Fruit fly (Drosophila melanogaster) Kc167 (cell line): ENCODE data around the gene CG8176.

Experiments used
- Myc ChIP-seq: fragments of >200 bp; optimal IDR thresholded peaks from 2 replicates; lab custom pipeline; 2017; ENCODE audit warnings: missing external identifiers
- Sin3A ChIP-seq: fragments of >200 bp; optimal IDR thresholded peaks from 2 replicates; lab custom pipeline; 2018; ENCODE audit warnings: missing external identifiers
- h ChIP-seq: fragments of >200 bp; optimal IDR thresholded peaks from 3 replicates; lab custom pipeline; 2018; ENCODE audit warnings: missing external identifiers
- insv ChIP-seq: fragments of >200 bp; optimal IDR thresholded peaks from 3 replicates; lab custom pipeline; 2018; ENCODE audit warnings: missing external identifiers
- psq ChIP-seq: fragments of >200 bp; optimal IDR thresholded peaks from 2 replicates; lab custom pipeline; 2017; ENCODE audit warnings: missing external identifiers
- ttk ChIP-seq: sonication (Bioruptor generic); optimal IDR thresholded peaks from 2 replicates; lab custom pipeline; 2017; ENCODE audit warnings: missing external identifiers

CG8176 gene

dm6 chr3R:9550265-9551012 lies 34.6 kb downstream of the CG8176 start:
- TF ChIP-seq insv (lab: Kevin White, UChicago) (no peak), h (lab: Kevin White, UChicago) (no peak), Myc (lab: Kevin White, UChicago) (no peak), psq (lab: Kevin White, UChicago) (no peak), ttk (lab: Kevin White, UChicago) (no peak), Sin3A (lab: Kevin White, UChicago) (no peak)

DNA sequence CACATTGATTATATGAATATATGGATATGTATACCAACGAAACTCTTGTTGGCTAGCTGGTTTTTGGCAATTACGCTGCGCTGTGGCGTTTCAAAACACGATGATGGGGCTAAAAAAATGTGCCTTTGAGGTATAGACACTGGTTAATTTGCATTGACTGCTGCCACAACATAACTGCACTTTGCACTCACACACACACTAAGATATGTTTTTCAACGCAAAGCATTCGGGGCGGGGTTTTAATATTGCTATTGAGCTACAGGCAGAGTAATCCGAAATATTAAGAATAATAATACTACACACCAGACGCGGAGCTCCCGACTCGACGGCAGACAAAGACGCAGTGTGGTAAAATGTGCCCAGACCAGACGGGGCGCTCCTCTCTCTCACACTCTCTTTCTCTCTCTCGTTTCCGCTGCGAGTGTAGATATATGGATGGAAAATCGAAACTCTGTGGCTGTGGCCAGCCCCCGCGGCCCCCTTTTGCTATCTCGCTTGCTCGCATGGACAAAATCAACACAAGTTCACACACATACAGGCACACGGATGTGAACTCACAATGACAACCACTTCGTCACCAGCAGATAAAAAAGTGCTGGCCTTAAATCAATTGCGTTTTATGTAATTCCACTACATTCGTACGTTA lies 35.3 kb downstream of the CG8176 start:
- TF ChIP-seq psq (lab: Kevin White, UChicago) (no peak), insv (lab: Kevin White, UChicago) (peak; percentile 82)

DNA sequence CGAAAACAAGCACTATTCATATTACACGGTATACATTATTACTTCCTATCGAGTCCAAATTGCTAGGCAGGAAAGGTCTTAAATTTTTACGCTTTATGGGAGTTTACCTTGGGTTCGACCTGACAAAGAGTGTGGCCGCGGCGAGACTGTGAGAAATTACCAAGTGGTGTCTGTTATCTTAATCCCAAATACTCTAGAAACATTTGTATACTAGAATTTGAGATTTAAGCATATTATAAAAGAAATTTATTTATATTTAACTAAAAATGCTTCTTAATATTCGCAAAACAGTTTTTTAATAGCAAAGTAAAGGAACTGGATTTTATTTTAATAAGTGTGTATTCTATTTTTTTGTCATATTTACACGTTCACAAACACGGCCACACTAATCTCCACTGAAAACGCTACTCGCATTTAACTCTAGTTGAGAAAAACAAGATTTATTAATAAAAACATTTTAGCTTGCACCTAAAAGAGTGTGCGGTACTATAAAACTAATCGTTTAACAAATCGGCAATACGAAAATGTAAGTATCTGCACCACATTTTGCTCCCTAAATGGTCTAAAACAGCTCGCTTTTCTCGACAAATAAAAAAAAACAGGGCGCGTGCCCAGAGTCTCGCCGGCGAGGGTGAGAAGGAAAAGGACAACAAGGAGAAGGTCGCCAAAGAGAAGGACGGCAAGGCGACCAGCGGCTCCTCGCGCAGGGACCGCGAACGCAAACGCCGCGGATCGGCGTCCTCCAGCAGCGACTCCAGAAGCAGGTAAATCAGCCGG lies 36.0 kb downstream of the CG8176 start, which contains the start of the genes mura and RnpS1:
TSS of gene mura (minus strand) at position 148 of the 777 bp plus-strand sequence.
TSS of gene RnpS1 (plus strand) at position 376 of the 777 bp plus-strand sequence.
- TF ChIP-seq h (lab: Kevin White, UChicago) = no peak
- no peak for TF ChIP-seq psq (lab: Kevin White, UChicago)
- no peak for TF ChIP-seq ttk (lab: Kevin White, UChicago)
- no peak for TF ChIP-seq insv (lab: Kevin White, UChicago)
- TF ChIP-seq Sin3A (lab: Kevin White, UChicago) = no peak
- TF ChIP-seq Myc (lab: Kevin White, UChicago) = no peak

- TF ChIP-seq Sin3A (lab: Kevin White, UChicago) (no peak), ttk (lab: Kevin White, UChicago) (no peak)
Measured at dm6 chr3R:9555334-9555974, 39.6 kb downstream of the CG8176 start, which contains the start of the genes CG9386 and BckdhA. Gene CG9386, minus strand, starts transcription at chr3R:9555408. Gene BckdhA, plus strand, starts transcription at chr3R:9555785.

- TF ChIP-seq insv (lab: Kevin White, UChicago) = no peak
Measured at dm6 chr3R:9559413-9560014, 43.7 kb downstream of the CG8176 start, which contains the start of the genes AP-1mu and MBD-like. Gene AP-1mu, minus strand, starts transcription at chr3R:9559525. Gene MBD-like, plus strand, starts transcription at chr3R:9559760.

DNA sequence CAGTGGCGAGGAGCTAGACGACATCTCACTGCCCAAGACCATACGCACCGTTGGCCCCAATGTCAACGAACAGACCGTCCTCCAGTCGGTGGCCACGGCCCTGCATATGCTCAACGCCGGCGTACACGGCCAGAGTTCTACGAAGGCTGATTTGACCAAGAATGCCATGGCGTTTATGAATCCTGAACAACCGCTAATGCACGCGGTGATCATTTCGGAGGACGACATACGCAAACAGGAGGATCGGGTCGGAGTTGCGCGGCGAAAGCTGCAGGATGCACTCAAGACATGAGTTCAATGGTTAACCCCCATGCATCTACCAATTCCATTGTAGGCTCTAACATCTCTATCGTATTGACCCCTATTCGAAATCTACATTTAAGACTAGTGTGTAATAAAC lies 45.3 kb downstream of the CG8176 start:
- no peak for TF ChIP-seq ttk (lab: Kevin White, UChicago)
- TF ChIP-seq Sin3A (lab: Kevin White, UChicago) = no peak
- TF ChIP-seq Myc (lab: Kevin White, UChicago) = no peak
- no peak for TF ChIP-seq h (lab: Kevin White, UChicago)
- TF ChIP-seq psq (lab: Kevin White, UChicago) = no peak
- no peak for TF ChIP-seq insv (lab: Kevin White, UChicago)

DNA sequence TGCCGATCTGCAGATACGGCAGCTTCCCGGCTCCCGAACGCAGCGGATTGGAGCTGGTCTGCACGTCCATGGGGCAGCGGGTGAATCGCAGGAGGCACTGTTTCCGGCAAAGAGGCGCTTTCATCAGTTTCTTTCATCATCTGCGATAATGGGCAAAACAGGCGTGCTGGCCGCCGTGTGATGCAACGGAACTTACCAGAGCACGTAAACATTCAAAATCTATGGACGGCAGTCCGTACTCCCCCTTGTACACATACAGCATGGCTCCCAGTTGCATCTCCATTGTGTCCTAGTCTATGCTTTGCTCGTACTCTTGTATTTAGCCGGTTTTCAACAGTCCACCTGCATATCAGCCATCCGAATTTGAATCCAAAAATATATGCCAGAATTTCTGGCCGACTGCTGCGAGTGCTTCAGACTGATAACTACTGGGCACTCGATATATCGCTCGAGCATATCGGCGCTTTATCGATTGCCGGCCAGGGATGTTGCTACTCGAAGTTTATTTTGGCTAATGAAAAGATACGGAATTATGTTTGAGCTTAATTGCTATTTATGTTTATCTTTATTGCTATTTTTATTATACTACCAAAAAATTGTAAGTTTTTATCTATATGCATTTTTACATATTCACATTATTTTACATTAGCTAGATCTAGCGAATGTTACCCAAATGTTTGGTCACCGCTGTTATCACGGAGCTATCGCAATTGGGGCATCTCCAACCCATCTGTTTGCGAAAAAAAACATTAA lies 47.6 kb downstream of the CG8176 start, which contains the start of the genes CG9393 and Vps45:
TSS of gene CG9393 (minus strand) at position 434 of the 753 bp plus-strand sequence.
TSS of gene Vps45 (plus strand) at position 685 of the 753 bp plus-strand sequence.
- TF ChIP-seq Sin3A (lab: Kevin White, UChicago) (peak; percentile 6), ttk (lab: Kevin White, UChicago) (no peak), psq (lab: Kevin White, UChicago) (no peak), h (lab: Kevin White, UChicago) (no peak)

- TF ChIP-seq Myc (lab: Kevin White, UChicago) = no peak
- TF ChIP-seq psq (lab: Kevin White, UChicago) = no peak
- TF ChIP-seq ttk (lab: Kevin White, UChicago) = no peak
- no peak for TF ChIP-seq Sin3A (lab: Kevin White, UChicago)
- no peak for TF ChIP-seq h (lab: Kevin White, UChicago)
- TF ChIP-seq insv (lab: Kevin White, UChicago) = no peak
Measured at dm6 chr3R:9565895-9566294, 50.1 kb downstream of the CG8176 start, which contains the start of gene CG16789. Gene CG16789, plus strand, starts transcription at chr3R:9566195.

DNA sequence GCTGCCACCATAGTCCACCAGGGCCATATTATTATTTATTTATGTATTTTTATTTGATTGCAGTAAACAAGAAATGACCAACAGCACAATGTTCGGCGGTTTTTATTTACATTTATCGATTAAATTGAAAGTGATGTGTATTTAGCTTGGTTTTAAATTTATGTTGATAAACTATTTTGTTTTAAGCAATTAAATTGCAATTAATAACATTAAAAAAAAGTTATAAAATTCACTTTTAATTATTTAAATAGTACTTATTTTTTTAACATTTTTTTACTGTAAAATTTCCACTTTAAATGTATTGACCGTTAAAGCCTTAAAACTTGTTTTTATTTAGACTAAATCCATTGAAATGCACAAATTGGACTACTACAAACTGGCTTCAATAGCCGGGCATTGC lies 54.3 kb downstream of the CG8176 start, which contains the start of gene CG16790:
TSS of gene CG16790 (minus strand) at position 101 of the 400 bp plus-strand sequence.
- TF ChIP-seq Sin3A (lab: Kevin White, UChicago) = no peak

DNA sequence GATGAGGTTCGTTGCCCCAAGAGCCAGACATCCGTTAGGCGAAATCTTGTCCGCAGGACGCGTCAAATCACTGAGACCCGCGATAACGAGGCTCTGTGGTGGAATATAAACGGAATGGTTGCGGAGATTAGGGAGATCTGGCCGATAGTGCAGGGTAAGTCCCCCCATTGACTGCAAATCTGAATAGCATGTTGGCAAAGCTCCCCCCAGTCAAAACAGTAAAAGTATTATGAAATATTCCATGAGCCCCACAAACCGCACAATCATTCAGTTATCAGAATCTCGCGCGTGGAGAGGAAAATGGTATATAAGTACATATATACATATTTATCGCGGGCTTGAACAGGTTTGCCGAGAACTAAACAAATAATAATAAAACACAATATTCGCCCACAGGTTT lies 54.9 kb downstream of the CG8176 start:
- TF ChIP-seq Myc (lab: Kevin White, UChicago) (no peak), insv (lab: Kevin White, UChicago) (no peak), psq (lab: Kevin White, UChicago) (no peak), Sin3A (lab: Kevin White, UChicago) (no peak), h (lab: Kevin White, UChicago) (no peak), ttk (lab: Kevin White, UChicago) (no peak)
